Worm (Caenorhabditis elegans) whole organism, L2 larva: Measurements from ENCODE around the gene T11F9.10.

Experiments used
- blmp-1 ChIP-seq: sonication (generic microtip); optimal IDR thresholded peaks from 2 replicates; lab custom pipeline; 2017; ENCODE audit warnings: missing genetic modification characterization, mild to moderate bottlenecking, missing compliant biosample characterization, antibody characterized with exemption, moderate library complexity; ENCODE audit not compliant: insufficient read depth
- lin-11 ChIP-seq: fragments of 150-350 bp; sonication (generic microtip); optimal IDR thresholded peaks from 2 replicates; lab custom pipeline; 2014; ENCODE audit warnings: missing biosample characterization, missing genetic modification characterization, inconsistent platforms, mixed read lengths
- lin-13 ChIP-seq: fragments of 150-350 bp; optimal IDR thresholded peaks from 2 replicates; lab custom pipeline; 2014; ENCODE audit warnings: missing biosample characterization, missing genetic modification reagents, missing genetic modification characterization
- nhr-25 ChIP-seq: fragments of 150-350 bp; sonication (generic microtip); optimal IDR thresholded peaks from 3 replicates; lab custom pipeline; 2014; ENCODE audit warnings: missing biosample characterization, missing genetic modification characterization
- sma-3 ChIP-seq: sonication (generic microtip); optimal IDR thresholded peaks from 2 replicates; lab custom pipeline; 2016; ENCODE audit warnings: missing genetic modification reagents, missing genetic modification characterization, missing compliant biosample characterization
- snpc-4 ChIP-seq: fragments of 150-350 bp; optimal IDR thresholded peaks from 2 replicates; lab custom pipeline; 2014; ENCODE audit warnings: missing biosample characterization, missing genetic modification characterization
- unc-39 ChIP-seq: fragments of 150-350 bp; optimal IDR thresholded peaks from 2 replicates; lab custom pipeline; 2014; ENCODE audit warnings: missing biosample characterization, missing genetic modification characterization
- unc-62 ChIP-seq: fragments of 150-350 bp; optimal IDR thresholded peaks from 2 replicates; lab custom pipeline; 2014; ENCODE audit warnings: missing biosample characterization, missing genetic modification reagents, missing genetic modification characterization

- TF ChIP-seq lin-11 (no peak), unc-62 (GFP tag; lab: Kevin White, UChicago) (no peak), sma-3 (GFP tag; lab: Kevin White, UChicago) (no peak), blmp-1 (tag; lab: Kevin White, UChicago) (no peak), snpc-4 (no peak), nhr-25 (no peak), lin-13 (GFP tag; lab: Kevin White, UChicago) (no peak), unc-39 (tag; lab: Kevin White, UChicago) (no peak)
Observed at ce11 chrV:11529541-11529940, 42.8 kb downstream of the T11F9.10 start.
